Fruit fly (Drosophila melanogaster): ENCODE data around the gene Pex23.

Gene Pex23

DNA sequence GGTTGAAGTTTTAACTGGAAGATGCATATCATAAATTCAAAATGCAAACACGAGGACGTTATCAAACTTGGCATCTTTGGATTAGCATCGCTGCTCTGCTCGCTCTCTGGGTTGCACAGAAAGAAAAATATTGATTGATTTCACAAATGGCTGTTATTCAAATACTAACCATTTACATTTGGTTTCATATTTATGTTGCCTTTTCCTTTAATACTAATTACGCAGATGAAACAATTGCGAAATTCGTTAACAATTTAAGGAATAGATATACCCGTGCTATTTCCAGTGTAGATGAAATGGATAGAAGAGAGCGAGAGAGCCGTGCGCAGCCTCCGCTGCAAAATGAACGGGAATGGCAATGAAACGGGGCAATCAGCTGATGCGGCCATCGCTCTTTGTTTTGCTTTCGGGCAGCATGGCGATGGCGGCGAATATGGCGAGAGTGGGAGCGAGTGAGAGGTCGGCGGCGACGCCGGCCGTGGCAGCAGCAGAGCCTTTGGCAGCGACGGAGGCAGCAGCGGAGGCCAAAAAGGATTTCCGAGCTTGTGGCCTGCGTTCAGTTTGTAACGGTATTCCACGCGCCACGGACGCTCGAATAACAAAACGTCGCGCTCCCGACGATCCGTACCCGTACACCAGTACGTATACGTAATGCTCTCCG, 54.3 kb downstream of the Pex23 start, which contains the start of gene rdgC (continued):
- peak; percentile 93 for TF ChIP-seq CG5245 (GFP tag; optimal IDR thresholded peaks at IDR 0.05)
- peak; percentile 99 for TF ChIP-seq CG12769 (tag; optimal IDR thresholded peaks at IDR 0.05)
- peak; percentile 89 for TF ChIP-seq CG17612 (GFP tag; IDR thresholded peaks at IDR 0.05)
- TF ChIP-seq CG18476 (GFP tag; optimal IDR thresholded peaks at IDR 0.05): peak; percentile 95
- peak; percentile 88 for TF ChIP-seq MTF-1 (GFP tag; optimal IDR thresholded peaks at IDR 0.05; ENCODE audit: borderline replicate concordance)
- TF ChIP-seq Xbp1 (GFP tag; optimal IDR thresholded peaks at IDR 0.05): peak; percentile 96
- TF ChIP-seq CG11695 (GFP tag; IDR thresholded peaks at IDR 0.05): peak; percentile 96
- TF ChIP-seq CG9727 (GFP tag; optimal IDR thresholded peaks at IDR 0.05): peak; percentile 93
- TF ChIP-seq Kr (GFP tag; optimal IDR thresholded peaks at IDR 0.05): no peak
- peak; percentile 85 for TF ChIP-seq CG17802 (tag; optimal IDR thresholded peaks at IDR 0.05)
- TF ChIP-seq CG10147 (GFP tag; optimal IDR thresholded peaks at IDR 0.05): peak; percentile 96
- peak; percentile 91 for TF ChIP-seq CG31224 (GFP tag; IDR thresholded peaks at IDR 0.05)
- peak; percentile 95 for TF ChIP-seq oc (tag; optimal IDR thresholded peaks at IDR 0.05)
- TF ChIP-seq hb (GFP tag; IDR thresholded peaks at IDR 0.05; ENCODE audit: partially characterized antibody): no peak
- TF ChIP-seq cwo (GFP tag; optimal IDR thresholded peaks at IDR 0.05): peak; percentile 95
- peak; percentile 87 for TF ChIP-seq Taf1 (GFP tag; IDR thresholded peaks at IDR 0.05)
- TF ChIP-seq HmgZ (tag; optimal IDR thresholded peaks at IDR 0.05): peak; percentile 94
- TF ChIP-seq CG17568 (GFP tag; optimal IDR thresholded peaks at IDR 0.05): peak; percentile 94
- TF ChIP-seq vfl (GFP tag; optimal IDR thresholded peaks at IDR 0.05): peak; percentile 82
- peak; percentile 47 for TF ChIP-seq Hey (tag; optimal IDR thresholded peaks at IDR 0.05)
- no peak for TF ChIP-seq CG34224 (GFP tag; IDR thresholded peaks at IDR 0.05; ENCODE audit: partially characterized antibody)
- no peak for TF ChIP-seq CG6791 (GFP tag; IDR thresholded peaks at IDR 0.05; ENCODE audit: partially characterized antibody)
- TF ChIP-seq unc-4 (GFP tag; IDR thresholded peaks at IDR 0.05; ENCODE audit: partially characterized antibody): 0 out of 2 replicates have a peak, but pooled peaks have one; percentile 28
- peak; percentile 91 for TF ChIP-seq bowl (GFP tag; IDR thresholded peaks at IDR 0.05)
- TF ChIP-seq zf30C (GFP tag; optimal IDR thresholded peaks at IDR 0.05): peak; percentile 70
- TF ChIP-seq CG8290 (GFP tag; optimal IDR thresholded peaks at IDR 0.05): peak; percentile 74
- TF ChIP-seq CG8290 (tag; optimal IDR thresholded peaks at IDR 0.05): peak in 1 of 2 experiments; percentile 99
- TF ChIP-seq chif (GFP tag; optimal IDR thresholded peaks at IDR 0.05): peak; percentile 92 to 96
- peak; percentile 93 for TF ChIP-seq Lim3 (GFP tag; IDR thresholded peaks at IDR 0.05)
- peak; percentile 90 for TF ChIP-seq Chrac-16 (GFP tag; optimal IDR thresholded peaks at IDR 0.05)
- peak; percentile 96 for TF ChIP-seq ase (GFP tag; IDR thresholded peaks at IDR 0.05)
- peak; percentile 92 for TF ChIP-seq CG15514 (GFP tag; optimal IDR thresholded peaks at IDR 0.05)
- TF ChIP-seq prd (optimal IDR thresholded peaks at IDR 0.05): no peak
- TF ChIP-seq prd (GFP tag; IDR thresholded peaks at IDR 0.05): peak; percentile 97
- no peak for TF ChIP-seq BEAF-32 (GFP tag; optimal IDR thresholded peaks at IDR 0.05)
- peak; percentile 93 for TF ChIP-seq gsb (GFP tag; IDR thresholded peaks at IDR 0.05)
- peak; percentile 94 for TF ChIP-seq ems (GFP tag; optimal IDR thresholded peaks at IDR 0.05)
- peak; percentile 92 for TF ChIP-seq CG9215 (GFP tag; IDR thresholded peaks at IDR 0.05)
- TF ChIP-seq nerfin-1 (tag; optimal IDR thresholded peaks at IDR 0.05): peak; percentile 91
- TF ChIP-seq dan (GFP tag; IDR thresholded peaks at IDR 0.05): no peak; the same call in 1 of the 2 replicates
- peak; percentile 68 for TF ChIP-seq CG3995 (GFP tag; optimal IDR thresholded peaks at IDR 0.05)
- peak; percentile 99 for TF ChIP-seq Med (GFP tag)
- TF ChIP-seq ERR (GFP tag; optimal IDR thresholded peaks at IDR 0.05): peak; percentile 94
- peak; percentile 33 for TF ChIP-seq CG2202 (tag; optimal IDR thresholded peaks at IDR 0.05)
- TF ChIP-seq Atf-2 (GFP tag; optimal IDR thresholded peaks at IDR 0.05): peak; percentile 91
- TF ChIP-seq CG3838 (GFP tag; optimal IDR thresholded peaks at IDR 0.05): peak; percentile 75
- peak; percentile 77 for TF ChIP-seq CG10543 (GFP tag; optimal IDR thresholded peaks at IDR 0.05)
- peak; percentile 97 for TF ChIP-seq CG2678 (tag; optimal IDR thresholded peaks at IDR 0.05)
- peak; percentile 96 for TF ChIP-seq CG7786 (GFP tag; optimal IDR thresholded peaks at IDR 0.05)
